Fruit fly (Drosophila melanogaster) whole organism, prepupa: ENCODE results near the gene CG14621.

Source experiments
- Hr38 ChIP-seq: sonication (Bioruptor generic); optimal IDR thresholded peaks from 2 replicates; lab custom pipeline; 2016; ENCODE audit warnings: missing biosample characterization, missing genetic modification characterization
- OdsH ChIP-seq: fragments of 200-800 bp; sonication (Bioruptor generic); optimal IDR thresholded peaks from 3 replicates; lab custom pipeline; 2016; ENCODE audit warnings: missing biosample characterization, missing genetic modification characterization
- cyc ChIP-seq: fragments of 200-800 bp; sonication (Bioruptor generic); optimal IDR thresholded peaks from 3 replicates; lab custom pipeline; 2016; ENCODE audit warnings: missing biosample characterization, missing genetic modification characterization
- ss ChIP-seq, 2 experiments: fragments of 200-800 bp; sonication (Bioruptor generic); optimal IDR thresholded peaks; 2 replicates in 1 of 2; 3 replicates in 1 of 2; lab custom pipeline; 2017 to 2018; ENCODE audit warnings: mild to moderate bottlenecking in 2 of 2, missing biosample characterization in 2 of 2, missing genetic modification characterization in 2 of 2, moderate library complexity in 1 of 2
- svp ChIP-seq: fragments of 200-800 bp; sonication (Bioruptor generic); peaks from one replicate; lab custom pipeline; 2016; ENCODE audit warnings: missing biosample characterization, missing genetic modification characterization

- TF ChIP-seq OdsH (GFP tag; lab: Kevin White, UChicago) (no peak), cyc (GFP tag; lab: Kevin White, UChicago) (no peak), svp (GFP tag; lab: Kevin White, UChicago) (no peak), ss (GFP tag; optimal IDR thresholded peaks at IDR 0.05; lab: Kevin White, UChicago) (no peak), Hr38 (GFP tag; lab: Kevin White, UChicago) (no peak)
Measured at dm6 chrX:22490584-22490983, 46.6 kb downstream of the CG14621 start.
